Worm (Caenorhabditis elegans): Measurements from ENCODE around the gene T08D10.4.

ce11 chrX:11994484-11994883, 41.4 kb upstream of the T08D10.4 start, which contains the start of gene C49F5.7:
- no peak for TF ChIP-seq med-1 (GFP tag; optimal IDR thresholded peaks at IDR 0.05; ENCODE audit: insufficient read depth)
- TF ChIP-seq tab-1 (GFP tag; IDR thresholded peaks at IDR 0.05) = no peak
- no peak for TF ChIP-seq ref-1 (GFP tag; conservative IDR thresholded peaks at IDR 0.05)
- no peak for TF ChIP-seq ztf-29 (GFP tag; IDR thresholded peaks at IDR 0.05)
- TF ChIP-seq klf-2 (GFP tag; conservative IDR thresholded peaks at IDR 0.05) = no peak
- TF ChIP-seq ztf-23 (GFP tag; IDR thresholded peaks at IDR 0.05) = no peak

All from whole organism, midembryonic.